Fruit fly (Drosophila melanogaster) whole organism, prepupa: Measurements from ENCODE around the gene Nse1.

Source experiments
- Blimp-1 ChIP-seq: fragments of 200-800 bp; sonication (Bioruptor generic); optimal IDR thresholded peaks from 3 replicates; lab custom pipeline; 2017; ENCODE audit warnings: missing biosample characterization, missing genetic modification characterization, mild to moderate bottlenecking, moderate library complexity, missing genetic modification reagents
- CG10631 ChIP-seq: fragments of 200-800 bp; sonication (Bioruptor generic); optimal IDR thresholded peaks from 2 replicates; lab custom pipeline; 2016; ENCODE audit warnings: missing biosample characterization, missing genetic modification characterization
- CG11294 ChIP-seq: fragments of 200-800 bp; sonication (Bioruptor generic); IDR thresholded peaks from 2 replicates; pipeline ENCODE4 v1.3.6; 2022; ENCODE audit warnings: missing biosample characterization, missing genetic modification characterization
- CG11762 ChIP-seq: fragments of 200-800 bp; sonication (Bioruptor generic); optimal IDR thresholded peaks from 3 replicates; lab custom pipeline; 2016; ENCODE audit warnings: missing biosample characterization, missing genetic modification characterization; ENCODE audit not compliant: insufficient read depth
- CG11902 ChIP-seq: fragments of 200-800 bp; sonication (Bioruptor generic); optimal IDR thresholded peaks from 3 replicates; lab custom pipeline; 2016; ENCODE audit warnings: missing biosample characterization, missing genetic modification characterization
- CG15336 ChIP-seq: fragments of 200-800 bp; sonication (Bioruptor generic); IDR thresholded peaks from 2 replicates; pipeline ENCODE4 v1.3.6; 2022; ENCODE audit warnings: missing biosample characterization, missing genetic modification characterization
- CG1621 ChIP-seq: fragments of 200-800 bp; sonication (Bioruptor generic); optimal IDR thresholded peaks from 3 replicates; lab custom pipeline; 2018; ENCODE audit warnings: missing biosample characterization, mild to moderate bottlenecking, missing genetic modification characterization
- CG16779 ChIP-seq: fragments of 200-800 bp; sonication (Bioruptor generic); optimal IDR thresholded peaks from 3 replicates; lab custom pipeline; 2017; ENCODE audit warnings: missing biosample characterization, mild to moderate bottlenecking, missing genetic modification characterization
- CG3032 ChIP-seq: fragments of 200-800 bp; optimal IDR thresholded peaks from 2 replicates; lab custom pipeline; 2019; ENCODE audit warnings: missing biosample characterization, mild to moderate bottlenecking, missing genetic modification characterization, moderate library complexity
- CG31627 ChIP-seq: fragments of 200-800 bp; sonication (Bioruptor generic); optimal IDR thresholded peaks from 3 replicates; lab custom pipeline; 2016; ENCODE audit warnings: missing biosample characterization, missing genetic modification characterization
- CG32006 ChIP-seq: fragments of 200-800 bp; sonication (Bioruptor generic); optimal IDR thresholded peaks from 3 replicates; lab custom pipeline; 2017; ENCODE audit warnings: missing biosample characterization, mild to moderate bottlenecking, missing genetic modification characterization
- CG34406 ChIP-seq: fragments of 200-800 bp; sonication (Bioruptor generic); optimal IDR thresholded peaks from 3 replicates; lab custom pipeline; 2016; ENCODE audit warnings: missing biosample characterization, missing genetic modification characterization
- CG4318 ChIP-seq: fragments of 200-800 bp; sonication (Bioruptor generic); optimal IDR thresholded peaks from 3 replicates; lab custom pipeline; 2017; ENCODE audit warnings: missing biosample characterization, mild to moderate bottlenecking, missing genetic modification characterization
- CG6163 ChIP-seq: fragments of 200-800 bp; sonication (Bioruptor generic); IDR thresholded peaks from 3 replicates; pipeline ENCODE4 v1.3.6; 2022; ENCODE audit warnings: missing biosample characterization, missing genetic modification characterization
- CG6808 ChIP-seq: fragments of 200-800 bp; sonication (Bioruptor generic); optimal IDR thresholded peaks from 3 replicates; lab custom pipeline; 2017; ENCODE audit warnings: missing biosample characterization, missing genetic modification characterization, mild to moderate bottlenecking, moderate library complexity, missing genetic modification reagents
- CG7368 ChIP-seq: fragments of 200-800 bp; sonication (Bioruptor generic); optimal IDR thresholded peaks from 3 replicates; lab custom pipeline; 2016; ENCODE audit warnings: missing biosample characterization, missing genetic modification characterization
- CG8319 ChIP-seq: fragments of 200-800 bp; sonication (Bioruptor generic); optimal IDR thresholded peaks from 3 replicates; lab custom pipeline; 2016; ENCODE audit warnings: missing biosample characterization, missing genetic modification characterization
- CG8632 ChIP-seq: fragments of 200-800 bp; sonication (Bioruptor generic); optimal IDR thresholded peaks from 3 replicates; lab custom pipeline; 2016; ENCODE audit warnings: missing biosample characterization, missing genetic modification characterization
- CG9139 ChIP-seq: fragments of 200-800 bp; sonication (Bioruptor generic); optimal IDR thresholded peaks from 3 replicates; lab custom pipeline; 2017; ENCODE audit warnings: missing biosample characterization, mild to moderate bottlenecking, missing genetic modification characterization
- Eip75B ChIP-seq: fragments of 200-800 bp; sonication (Bioruptor generic); optimal IDR thresholded peaks from 3 replicates; lab custom pipeline; 2016; ENCODE audit warnings: missing biosample characterization, missing genetic modification characterization
- Eip93F ChIP-seq: fragments of 200-800 bp; sonication (Bioruptor generic); optimal IDR thresholded peaks from 2 replicates; lab custom pipeline; 2016; ENCODE audit warnings: missing biosample characterization, mild to moderate bottlenecking, missing genetic modification characterization
- Gug ChIP-seq: fragments of 200-800 bp; sonication (Bioruptor generic); IDR thresholded peaks from 2 replicates; pipeline ENCODE4 v1.3.6; 2022; ENCODE audit warnings: missing biosample characterization, missing genetic modification characterization
- Hr38 ChIP-seq: sonication (Bioruptor generic); optimal IDR thresholded peaks from 2 replicates; lab custom pipeline; 2016; ENCODE audit warnings: missing biosample characterization, missing genetic modification characterization
- Hr39 ChIP-seq: fragments of 200-800 bp; sonication (Bioruptor generic); optimal IDR thresholded peaks from 2 replicates; lab custom pipeline; 2016; ENCODE audit warnings: missing biosample characterization, missing genetic modification characterization
- Hr4 ChIP-seq: fragments of 200-800 bp; sonication (Bioruptor generic); optimal IDR thresholded peaks from 3 replicates; lab custom pipeline; 2016; ENCODE audit warnings: missing biosample characterization, missing genetic modification characterization
- Smox ChIP-seq: fragments of 200-800 bp; sonication (Bioruptor generic); optimal IDR thresholded peaks from 3 replicates; lab custom pipeline; 2016; ENCODE audit warnings: missing biosample characterization, missing genetic modification characterization
- Sox102F ChIP-seq: fragments of 200-800 bp; sonication (Bioruptor generic); optimal IDR thresholded peaks from 2 replicates; lab custom pipeline; 2016; ENCODE audit warnings: missing biosample characterization, mild to moderate bottlenecking, missing genetic modification characterization
- Sox14 ChIP-seq: fragments of 200-800 bp; sonication (Bioruptor generic); optimal IDR thresholded peaks from 3 replicates; lab custom pipeline; 2016; ENCODE audit warnings: missing biosample characterization, missing genetic modification characterization
- Sox15 ChIP-seq: fragments of 200-800 bp; sonication (Bioruptor generic); optimal IDR thresholded peaks from 3 replicates; lab custom pipeline; 2016; ENCODE audit warnings: missing biosample characterization, missing genetic modification characterization
- achi ChIP-seq: fragments of 200-800 bp; sonication (Bioruptor generic); optimal IDR thresholded peaks from 3 replicates; lab custom pipeline; 2016; ENCODE audit warnings: missing biosample characterization, missing genetic modification characterization
- acj6 ChIP-seq: fragments of 200-800 bp; sonication (Bioruptor generic); optimal IDR thresholded peaks from 3 replicates; lab custom pipeline; 2016; ENCODE audit warnings: missing biosample characterization, missing genetic modification characterization
- cyc ChIP-seq: fragments of 200-800 bp; sonication (Bioruptor generic); optimal IDR thresholded peaks from 3 replicates; lab custom pipeline; 2016; ENCODE audit warnings: missing biosample characterization, missing genetic modification characterization
- dsx ChIP-seq: fragments of 200-800 bp; optimal IDR thresholded peaks from 3 replicates; lab custom pipeline; 2019; ENCODE audit warnings: missing biosample characterization, mild to moderate bottlenecking, missing genetic modification characterization, moderate library complexity; ENCODE audit not compliant: poor library complexity, severe bottlenecking
- eg ChIP-seq: fragments of 200-800 bp; sonication (Bioruptor generic); IDR thresholded peaks from 3 replicates; pipeline ENCODE4 v1.3.6; 2022; ENCODE audit warnings: missing biosample characterization, missing genetic modification characterization
- esn ChIP-seq: fragments of 200-800 bp; sonication (Bioruptor generic); optimal IDR thresholded peaks from 2 replicates; lab custom pipeline; 2016; ENCODE audit warnings: missing biosample characterization, mild to moderate bottlenecking, missing genetic modification characterization, moderate library complexity
- fd59A ChIP-seq: fragments of 200-800 bp; sonication (Bioruptor generic); optimal IDR thresholded peaks from 2 replicates; lab custom pipeline; 2017; ENCODE audit warnings: missing biosample characterization, mild to moderate bottlenecking, missing genetic modification characterization, missing genetic modification reagents
- fd85E ChIP-seq: fragments of 200-800 bp; sonication (Bioruptor generic); optimal IDR thresholded peaks from 3 replicates; lab custom pipeline; 2016; ENCODE audit warnings: missing biosample characterization, missing genetic modification characterization
- fkh ChIP-seq: fragments of 200-800 bp; sonication (Bioruptor generic); optimal IDR thresholded peaks from 3 replicates; lab custom pipeline; 2017; ENCODE audit warnings: missing biosample characterization, mild to moderate bottlenecking, missing genetic modification characterization, moderate library complexity
- lz ChIP-seq: fragments of 200-800 bp; sonication (Bioruptor generic); optimal IDR thresholded peaks from 3 replicates; lab custom pipeline; 2016; ENCODE audit warnings: missing biosample characterization, missing genetic modification characterization
- salr ChIP-seq, 2 experiments: fragments of 200-800 bp; sonication (Bioruptor generic); optimal IDR thresholded peaks; 3 replicates each; lab custom pipeline; 2016 to 2018; ENCODE audit warnings: missing biosample characterization in 2 of 2, missing genetic modification characterization in 2 of 2, mild to moderate bottlenecking in 1 of 2
- spab ChIP-seq: fragments of 200-800 bp; sonication (Bioruptor generic); optimal IDR thresholded peaks from 2 replicates; lab custom pipeline; 2017; ENCODE audit warnings: missing biosample characterization, mild to moderate bottlenecking, missing genetic modification characterization, missing genetic modification reagents
- ss ChIP-seq, 2 experiments: fragments of 200-800 bp; sonication (Bioruptor generic); optimal IDR thresholded peaks; 2 replicates in 1 of 2; 3 replicates in 1 of 2; lab custom pipeline; 2017 to 2018; ENCODE audit warnings: mild to moderate bottlenecking in 2 of 2, missing biosample characterization in 2 of 2, missing genetic modification characterization in 2 of 2, moderate library complexity in 1 of 2
- svp ChIP-seq: fragments of 200-800 bp; sonication (Bioruptor generic); peaks from one replicate; lab custom pipeline; 2016; ENCODE audit warnings: missing biosample characterization, missing genetic modification characterization
- vri ChIP-seq: fragments of 200-800 bp; sonication (Bioruptor generic); optimal IDR thresholded peaks from 3 replicates; lab custom pipeline; 2016; ENCODE audit warnings: missing biosample characterization, mild to moderate bottlenecking, missing genetic modification characterization

Nse1 gene

DNA sequence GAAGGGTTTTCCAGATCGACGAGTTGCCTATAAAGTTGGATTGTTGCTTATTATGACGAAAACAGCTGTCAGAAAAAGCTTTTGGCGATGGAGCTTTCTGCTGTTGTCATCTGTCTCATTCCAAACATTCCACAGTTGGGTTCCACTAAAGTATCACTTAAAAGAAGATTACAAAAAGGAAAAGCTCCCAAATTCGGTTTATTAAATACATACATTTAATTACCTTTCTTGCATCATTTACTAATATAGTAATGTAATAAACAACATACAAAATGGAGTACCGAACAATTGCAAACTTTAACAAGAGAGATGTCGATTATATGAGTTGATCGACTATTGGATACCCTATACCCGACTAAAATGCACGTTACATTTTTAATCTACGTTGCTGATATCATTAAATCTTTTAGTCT is 21.2 kb downstream of the Nse1 start, which contains the start of gene CG31633:
TSS of gene CG31633 (minus strand) at position 58 of the 413 bp plus-strand sequence.
- TF ChIP-seq CG32006 (GFP tag; lab: Kevin White, UChicago) (no peak), achi (peak; percentile 92), CG7368 (no peak)
- TF ChIP-seq, all 60 proteins: peak for 1

DNA sequence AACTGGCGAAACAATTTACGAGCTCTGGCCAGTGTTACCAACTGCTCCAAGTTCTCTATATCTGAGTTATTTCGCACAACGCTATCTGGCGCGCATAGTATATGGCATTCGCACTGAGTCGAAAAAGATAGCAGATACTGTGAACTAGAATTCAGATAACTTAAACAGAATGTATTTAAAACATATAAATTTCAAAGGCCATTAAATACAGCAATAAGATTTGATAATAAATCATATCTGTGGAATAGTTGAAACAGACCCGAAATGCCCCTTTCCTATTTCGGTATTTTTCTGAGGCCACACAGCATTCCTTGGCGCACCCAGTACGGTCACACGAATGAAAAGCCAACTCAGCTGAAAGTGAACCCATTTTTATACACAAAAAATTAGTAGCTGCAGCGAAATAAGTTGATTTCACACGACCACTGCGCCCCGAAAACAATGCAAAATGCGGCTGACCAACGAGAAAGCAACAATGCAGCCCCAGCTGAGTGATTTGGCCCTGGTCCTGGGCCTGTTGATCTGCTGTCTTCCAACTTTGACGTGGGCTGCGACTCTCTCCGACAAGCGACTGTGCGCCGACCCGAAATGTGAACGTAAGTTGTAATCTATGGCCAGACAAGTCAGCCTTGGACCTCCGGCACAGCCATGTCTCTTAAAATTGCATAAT is 28.2 kb downstream of the Nse1 start, which contains the start of the genes CG31635 and Tango1:
TSS of gene CG31635 (minus strand) at position 30 of the 670 bp plus-strand sequence.
TSS of gene Tango1 (plus strand) at position 304 of the 670 bp plus-strand sequence.
- TF ChIP-seq Sox15 (no peak), vri (GFP tag; lab: Kevin White, UChicago) (peak; percentile 20), fd59A (GFP tag; lab: Kevin White, UChicago) (no peak), CG8632 (no peak), eg (GFP tag; lab: Robert Waterston, UW) (0 out of 3 replicates have a peak, but pooled peaks have one; percentile 22), CG3032 (tag; lab: Kevin White, UChicago) (peak; percentile 22), dsx (GFP tag; lab: Kevin White, UChicago) (no peak), Gug (GFP tag; lab: Robert Waterston, UW) (peak; percentile 21; the same call in 1 of the 2 replicates), svp (GFP tag; lab: Kevin White, UChicago) (peak; percentile 83), CG16779 (tag; lab: Kevin White, UChicago) (no peak), CG6163 (GFP tag; lab: Robert Waterston, UW) (peak; percentile 39; the same call in 1 of the 3 replicates), CG7368 (no peak), CG11762 (GFP tag; lab: Kevin White, UChicago) (no peak), Hr4 (no peak), lz (GFP tag; lab: Kevin White, UChicago) (peak; percentile 34), Hr39 (no peak), CG31627 (GFP tag; lab: Kevin White, UChicago) (peak; percentile 48), acj6 (GFP tag; lab: Kevin White, UChicago) (no peak), Eip93F (GFP tag; lab: Kevin White, UChicago) (no peak), cyc (GFP tag; lab: Kevin White, UChicago) (peak; percentile 53), Blimp-1 (GFP tag; lab: Kevin White, UChicago) (peak; percentile 48), CG6808 (GFP tag; lab: Kevin White, UChicago) (no peak), fkh (GFP tag; lab: Kevin White, UChicago) (no peak), CG11902 (GFP tag; lab: Kevin White, UChicago) (no peak), esn (GFP tag; lab: Kevin White, UChicago) (peak; percentile 11), spab (no peak), Eip75B (GFP tag; lab: Kevin White, UChicago) (no peak), CG4318 (GFP tag; lab: Kevin White, UChicago) (no peak), Sox14 (peak; percentile 51), CG11294 (GFP tag; lab: Robert Waterston, UW) (no peak), CG32006 (GFP tag; lab: Kevin White, UChicago) (no peak), Sox102F (GFP tag; lab: Kevin White, UChicago) (no peak)

DNA sequence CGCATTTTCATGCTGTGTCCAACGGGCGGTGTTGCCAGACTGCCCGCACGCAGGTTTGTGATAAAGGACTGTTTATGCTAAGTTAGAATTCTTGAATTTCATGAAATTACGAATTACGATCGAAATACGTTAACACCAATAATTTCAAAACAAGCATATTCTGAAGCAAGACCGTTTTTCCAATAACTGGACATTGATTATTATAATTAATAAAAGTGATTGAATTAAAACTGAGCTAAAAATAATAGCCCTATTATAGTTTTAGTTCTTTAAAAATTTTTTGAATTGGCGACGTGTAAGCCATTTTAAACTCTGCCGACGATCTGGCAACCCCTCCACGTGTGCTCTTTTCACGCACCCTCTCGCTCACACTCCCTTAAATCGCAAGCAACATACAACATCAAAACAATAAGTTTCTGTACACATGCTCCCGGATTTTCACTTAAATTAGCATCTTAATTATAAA is 29.2 kb downstream of the Nse1 start:
- TF ChIP-seq CG9139 (GFP tag; lab: Kevin White, UChicago) (peak; percentile 68), Smox (GFP tag; lab: Kevin White, UChicago) (no peak), fd85E (GFP tag; lab: Kevin White, UChicago) (peak; percentile 60), CG8319 (GFP tag; lab: Kevin White, UChicago) (peak; percentile 89), Hr38 (GFP tag; lab: Kevin White, UChicago) (peak; percentile 19), salr (GFP tag; optimal IDR thresholded peaks at IDR 0.05; lab: Kevin White, UChicago) (peak; percentile 81 to 97), CG11902 (GFP tag; lab: Kevin White, UChicago) (peak; percentile 85), CG1621 (tag; lab: Kevin White, UChicago) (peak; percentile 89), CG34406 (peak; percentile 92), Hr4 (peak; percentile 98), Sox15 (peak; percentile 92), CG15336 (GFP tag; lab: Robert Waterston, UW) (peak; percentile 95), dsx (GFP tag; lab: Kevin White, UChicago) (peak; percentile 86), esn (GFP tag; lab: Kevin White, UChicago) (peak; percentile 96), Gug (GFP tag; lab: Robert Waterston, UW) (peak; percentile 95), Sox14 (peak; percentile 96), cyc (GFP tag; lab: Kevin White, UChicago) (peak; percentile 92), Hr39 (peak; percentile 91), ss (GFP tag; optimal IDR thresholded peaks at IDR 0.05; lab: Kevin White, UChicago) (peak; percentile 79 to 91), acj6 (GFP tag; lab: Kevin White, UChicago) (peak; percentile 96), CG10631 (GFP tag; lab: Kevin White, UChicago) (peak; percentile 97), eg (GFP tag; lab: Robert Waterston, UW) (peak; percentile 96), CG7368 (peak; percentile 90), CG31627 (GFP tag; lab: Kevin White, UChicago) (peak; percentile 94)
